Fruit fly (Drosophila melanogaster) whole organism, embryonic: ENCODE measurements around the gene tsl.
A peak's percentile ranks its signal among the peaks of the same experiment; 100 is the strongest.

Source experiments
- Blimp-1 ChIP-seq: fragments of 200-800 bp; sonication (Bioruptor generic); optimal IDR thresholded peaks from 3 replicates; lab custom pipeline; 2018; ENCODE audit warnings: missing biosample characterization, missing genetic modification characterization, mild to moderate bottlenecking, moderate library complexity, missing genetic modification reagents
- CG10979 ChIP-seq: fragments of 200-800 bp; sonication (Bioruptor generic); optimal IDR thresholded peaks from 2 replicates; lab custom pipeline; 2018; ENCODE audit warnings: missing biosample characterization, mild to moderate bottlenecking, missing genetic modification characterization, moderate library complexity
- CG11695 ChIP-seq: fragments of 200-800 bp; sonication (Bioruptor generic); IDR thresholded peaks from 3 replicates; pipeline ENCODE4 v1.3.6; 2022; ENCODE audit warnings: missing biosample characterization, missing genetic modification characterization
- CG14710 ChIP-seq: fragments of 200-800 bp; sonication (Bioruptor generic); optimal IDR thresholded peaks from 3 replicates; lab custom pipeline; 2019; ENCODE audit warnings: missing biosample characterization, mild to moderate bottlenecking, missing genetic modification characterization, moderate library complexity
- CG15011 ChIP-seq: fragments of 200-800 bp; sonication (Bioruptor generic); optimal IDR thresholded peaks from 3 replicates; lab custom pipeline; 2018; ENCODE audit warnings: missing biosample characterization, mild to moderate bottlenecking, missing genetic modification characterization
- CG17186 ChIP-seq: fragments of 200-800 bp; sonication (Bioruptor generic); optimal IDR thresholded peaks from 3 replicates; lab custom pipeline; 2017; ENCODE audit warnings: missing biosample characterization, missing genetic modification reagents, missing genetic modification characterization
- CG17359 ChIP-seq: fragments of 200-800 bp; sonication (Bioruptor generic); optimal IDR thresholded peaks from 3 replicates; lab custom pipeline; 2018; ENCODE audit warnings: missing biosample characterization, mild to moderate bottlenecking, missing genetic modification characterization, moderate library complexity
- CG18764 ChIP-seq: fragments of 200-800 bp; sonication (Bioruptor generic); optimal IDR thresholded peaks from 3 replicates; lab custom pipeline; 2016; ENCODE audit warnings: missing biosample characterization, missing genetic modification characterization
- CG2678 ChIP-seq: fragments of 200-800 bp; sonication (Bioruptor generic); optimal IDR thresholded peaks from 3 replicates; lab custom pipeline; 2019; ENCODE audit warnings: missing biosample characterization, mild to moderate bottlenecking, missing genetic modification characterization, moderate library complexity
- CG31441 ChIP-seq: fragments of 200-800 bp; sonication (Bioruptor generic); IDR thresholded peaks from 2 replicates; pipeline ENCODE4 v1.3.6; 2022; ENCODE audit warnings: missing biosample characterization, missing genetic modification characterization
- CG32772 ChIP-seq: fragments of 200-800 bp; sonication (Bioruptor generic); IDR thresholded peaks from 2 replicates; pipeline ENCODE4 v1.3.6; 2022; ENCODE audit warnings: missing biosample characterization, missing genetic modification characterization
- CG4404 ChIP-seq: fragments of 200-800 bp; sonication (Bioruptor generic); IDR thresholded peaks from 2 replicates; pipeline ENCODE4 v1.3.6; 2022; ENCODE audit warnings: missing biosample characterization, missing genetic modification characterization
- CG6813 ChIP-seq: fragments of 200-800 bp; sonication (Bioruptor generic); optimal IDR thresholded peaks from 2 replicates; lab custom pipeline; 2017; ENCODE audit warnings: missing biosample characterization, missing genetic modification characterization, mild to moderate bottlenecking, moderate library complexity, missing genetic modification reagents
- CG7271 ChIP-seq: fragments of 200-800 bp; sonication (Bioruptor generic); optimal IDR thresholded peaks from 2 replicates; lab custom pipeline; 2018; ENCODE audit warnings: missing biosample characterization, mild to moderate bottlenecking, missing genetic modification characterization, moderate library complexity
- CG7745 ChIP-seq: fragments of 200-800 bp; sonication (Bioruptor generic); optimal IDR thresholded peaks from 2 replicates; lab custom pipeline; 2018; ENCODE audit warnings: missing biosample characterization, mild to moderate bottlenecking, missing genetic modification characterization, moderate library complexity
- CG7987 ChIP-seq: fragments of 200-800 bp; sonication (Bioruptor generic); optimal IDR thresholded peaks from 2 replicates; lab custom pipeline; 2018; ENCODE audit warnings: missing biosample characterization, mild to moderate bottlenecking, missing genetic modification characterization, moderate library complexity
- CG9727 ChIP-seq: fragments of 200-800 bp; sonication (Bioruptor generic); optimal IDR thresholded peaks from 3 replicates; lab custom pipeline; 2017; ENCODE audit warnings: missing biosample characterization, mild to moderate bottlenecking, missing genetic modification characterization
- D ChIP-seq, 2 experiments: fragments of 200-800 bp in 1 of 2; fragments of >200 bp in 1 of 2; sonication (Bioruptor generic) in 1 of 2; optimal IDR thresholded peaks; 2 replicates in 1 of 2; 3 replicates in 1 of 2; lab custom pipeline; 2017; ENCODE audit warnings: mild to moderate bottlenecking in 1 of 2, missing biosample characterization in 1 of 2, missing genetic modification characterization in 1 of 2, missing genetic modification reagents in 1 of 2
- Dip3 ChIP-seq: fragments of 200-800 bp; sonication (Bioruptor generic); optimal IDR thresholded peaks from 3 replicates; lab custom pipeline; 2016; ENCODE audit warnings: missing biosample characterization, missing genetic modification characterization
- E2f1 ChIP-seq: fragments of 200-800 bp; sonication (Bioruptor generic); IDR thresholded peaks from 2 replicates; pipeline ENCODE4 v1.3.6; 2022; ENCODE audit warnings: missing biosample characterization, missing genetic modification characterization
- Eip74EF ChIP-seq, 2 experiments: fragments of 200-800 bp in 1 of 2; fragments of >200 bp in 1 of 2; sonication (Bioruptor generic) in 1 of 2; optimal IDR thresholded peaks; 2 replicates each; lab custom pipeline; 2017 to 2019; ENCODE audit warnings: missing biosample characterization in 2 of 2, missing genetic modification characterization in 2 of 2, mild to moderate bottlenecking in 1 of 2, moderate library complexity in 1 of 2
- Jarid2 ChIP-seq: fragments of 200-800 bp; sonication (Bioruptor generic); optimal IDR thresholded peaks from 3 replicates; lab custom pipeline; 2017; ENCODE audit warnings: mild to moderate bottlenecking, missing biosample characterization, missing genetic modification reagents, missing genetic modification characterization
- Kr ChIP-seq: fragments of 200-800 bp; sonication (Bioruptor generic); optimal IDR thresholded peaks from 2 replicates; lab custom pipeline; 2017; ENCODE audit warnings: missing biosample characterization, mild to moderate bottlenecking, missing genetic modification characterization
- MTF-1 ChIP-seq: fragments of 200-800 bp; sonication (Bioruptor generic); optimal IDR thresholded peaks from 2 replicates; lab custom pipeline; 2018; ENCODE audit warnings: missing biosample characterization, mild to moderate bottlenecking, missing genetic modification characterization, borderline replicate concordance
- Meics ChIP-seq: fragments of 200-800 bp; sonication (Bioruptor generic); optimal IDR thresholded peaks from 2 replicates; lab custom pipeline; 2017; ENCODE audit warnings: missing biosample characterization, mild to moderate bottlenecking, missing genetic modification characterization
- Mes4 ChIP-seq: fragments of 200-800 bp; sonication (Bioruptor generic); optimal IDR thresholded peaks from 2 replicates; lab custom pipeline; 2016; ENCODE audit warnings: missing biosample characterization, missing genetic modification characterization
- Sin3A ChIP-seq: fragments of >200 bp; optimal IDR thresholded peaks from 2 replicates; lab custom pipeline; 2018
- Spps ChIP-seq: fragments of 200-800 bp; sonication (Bioruptor generic); optimal IDR thresholded peaks from 2 replicates; lab custom pipeline; 2018; ENCODE audit warnings: missing biosample characterization, mild to moderate bottlenecking, missing genetic modification characterization
- Stat92E ChIP-seq, 3 experiments: fragments of >200 bp in 2 of 3; fragments of 200-800 bp in 1 of 3; sonication (Bioruptor generic) in 1 of 3; optimal IDR thresholded peaks; 2 replicates each; lab custom pipeline; 2017 to 2019; ENCODE audit warnings: missing biosample characterization in 3 of 3, missing genetic modification characterization in 3 of 3, mild to moderate bottlenecking in 1 of 3, moderate library complexity in 1 of 3
- Xrp1 ChIP-seq: fragments of 200-800 bp; sonication (Bioruptor generic); IDR thresholded peaks from 2 replicates; pipeline ENCODE4 v1.3.6; 2022; ENCODE audit warnings: missing biosample characterization, missing genetic modification characterization
- ac ChIP-seq: fragments of 200-800 bp; sonication (Bioruptor generic); optimal IDR thresholded peaks from 3 replicates; lab custom pipeline; 2017; ENCODE audit warnings: missing biosample characterization, mild to moderate bottlenecking, missing genetic modification characterization
- bab2 ChIP-seq: fragments of 200-800 bp; sonication (Bioruptor generic); optimal IDR thresholded peaks from 2 replicates; lab custom pipeline; 2016; ENCODE audit warnings: missing biosample characterization, missing genetic modification characterization
- cas ChIP-seq: fragments of 200-800 bp; sonication (Bioruptor generic); IDR thresholded peaks from 2 replicates; pipeline ENCODE4 v1.3.6; 2022; ENCODE audit warnings: missing biosample characterization, missing genetic modification characterization
- dmrt11E ChIP-seq: fragments of 200-800 bp; sonication (Bioruptor generic); optimal IDR thresholded peaks from 3 replicates; lab custom pipeline; 2018; ENCODE audit warnings: missing biosample characterization, mild to moderate bottlenecking, missing genetic modification characterization, moderate library complexity
- en ChIP-seq: fragments of 200-800 bp; sonication (Bioruptor generic); optimal IDR thresholded peaks from 2 replicates; lab custom pipeline; 2016; ENCODE audit warnings: missing biosample characterization, missing genetic modification characterization
- eyg ChIP-seq: fragments of 200-800 bp; sonication (Bioruptor generic); optimal IDR thresholded peaks from 3 replicates; lab custom pipeline; 2016; ENCODE audit warnings: missing biosample characterization, missing genetic modification characterization
- fd102C ChIP-seq: fragments of 200-800 bp; sonication (Bioruptor generic); optimal IDR thresholded peaks from 2 replicates; lab custom pipeline; 2018; ENCODE audit warnings: missing biosample characterization, mild to moderate bottlenecking, missing genetic modification characterization, moderate library complexity
- fd64A ChIP-seq: fragments of 200-800 bp; sonication (Bioruptor generic); optimal IDR thresholded peaks from 3 replicates; lab custom pipeline; 2018; ENCODE audit warnings: missing biosample characterization, mild to moderate bottlenecking, missing genetic modification characterization
- gem ChIP-seq: fragments of 200-800 bp; sonication (Bioruptor generic); optimal IDR thresholded peaks from 2 replicates; lab custom pipeline; 2019; ENCODE audit warnings: missing biosample characterization, mild to moderate bottlenecking, missing genetic modification characterization, moderate library complexity
- h ChIP-seq: fragments of >200 bp; optimal IDR thresholded peaks from 2 replicates; lab custom pipeline; 2017
- kah ChIP-seq: fragments of 200-800 bp; sonication (Bioruptor generic); optimal IDR thresholded peaks from 2 replicates; lab custom pipeline; 2018; ENCODE audit warnings: missing biosample characterization, mild to moderate bottlenecking, missing genetic modification characterization
- nerfin-1 ChIP-seq: fragments of 200-800 bp; sonication (Bioruptor generic); optimal IDR thresholded peaks from 3 replicates; lab custom pipeline; 2019; ENCODE audit warnings: missing biosample characterization, mild to moderate bottlenecking, missing genetic modification characterization, moderate library complexity
- sc ChIP-seq, 3 experiments: fragments of >200 bp in 2 of 3; fragments of 200-800 bp in 1 of 3; sonication (Bioruptor generic) in 1 of 3; optimal IDR thresholded peaks; 2 replicates in 2 of 3; 3 replicates in 1 of 3; lab custom pipeline; 2017; ENCODE audit warnings: mild to moderate bottlenecking in 1 of 3, missing biosample characterization in 1 of 3, missing genetic modification characterization in 1 of 3, missing genetic modification reagents in 1 of 3
- sens ChIP-seq: fragments of 200-800 bp; sonication (Bioruptor generic); peaks from one replicate; lab custom pipeline; 2016; ENCODE audit warnings: missing biosample characterization, missing genetic modification characterization
- sqz ChIP-seq: fragments of 200-800 bp; sonication (Bioruptor generic); optimal IDR thresholded peaks from 3 replicates; lab custom pipeline; 2018; ENCODE audit warnings: missing biosample characterization, mild to moderate bottlenecking, missing genetic modification characterization
- tgo ChIP-seq: fragments of 200-800 bp; sonication (Bioruptor generic); IDR thresholded peaks from 3 replicates; pipeline ENCODE4 v1.3.6; 2022; ENCODE audit warnings: missing biosample characterization, missing genetic modification characterization
- tna ChIP-seq: fragments of 200-800 bp; sonication (Bioruptor generic); IDR thresholded peaks from 2 replicates; pipeline ENCODE4 v1.3.6; 2022; ENCODE audit warnings: missing biosample characterization, missing genetic modification characterization; ENCODE audit not compliant: partially characterized antibody
- trem ChIP-seq: fragments of 200-800 bp; optimal IDR thresholded peaks from 3 replicates; lab custom pipeline; 2019; ENCODE audit warnings: missing biosample characterization, mild to moderate bottlenecking, missing genetic modification characterization, moderate library complexity
- zfh1 ChIP-seq: fragments of 200-800 bp; sonication (Bioruptor generic); IDR thresholded peaks from 3 replicates; pipeline ENCODE4 v1.3.6; 2022; ENCODE audit warnings: missing biosample characterization, missing genetic modification characterization

tsl gene

DNA sequence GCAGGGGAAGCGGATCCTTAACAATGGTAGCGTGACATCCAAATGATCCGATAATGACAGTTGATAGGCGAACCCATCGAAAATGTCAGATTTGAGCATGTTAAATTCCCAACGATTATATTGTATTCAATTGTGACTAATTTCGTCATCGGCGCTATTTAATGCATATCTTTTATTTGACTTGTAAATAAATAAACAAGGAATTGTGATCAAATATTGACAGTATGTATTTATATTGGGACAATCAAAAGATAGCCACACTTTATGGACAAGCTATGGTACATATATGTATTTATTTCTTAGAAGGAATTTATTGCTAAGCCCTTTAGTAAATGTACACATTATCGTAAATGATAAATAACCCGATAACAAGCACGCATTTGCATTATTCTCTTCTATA is 42.8 kb upstream of the tsl start:
- TF ChIP-seq cas (GFP tag; lab: Robert Waterston, UW) = no peak
- peak; percentile 29 for TF ChIP-seq Blimp-1
- TF ChIP-seq CG31441 = peak; percentile 35; the same call in 1 of the 2 replicates
- no peak for TF ChIP-seq sc (optimal IDR thresholded peaks at IDR 0.05; lab: Kevin White, UChicago)
- TF ChIP-seq sc (GFP tag; optimal IDR thresholded peaks at IDR 0.05; lab: Kevin White, UChicago) = no peak
- no peak for TF ChIP-seq E2f1 (GFP tag; lab: Robert Waterston, UW)
- TF ChIP-seq Spps (tag; lab: Kevin White, UChicago) = peak; percentile 47
- peak; percentile 28 for TF ChIP-seq CG15011 (GFP tag; lab: Kevin White, UChicago)
- TF ChIP-seq D (optimal IDR thresholded peaks at IDR 0.05; lab: Kevin White, UChicago) = no peak
- TF ChIP-seq D (GFP tag; optimal IDR thresholded peaks at IDR 0.05; lab: Kevin White, UChicago) = peak; percentile 64
- TF ChIP-seq CG9727 (GFP tag; lab: Kevin White, UChicago) = peak; percentile 56
- peak; percentile 67 for TF ChIP-seq Xrp1 (GFP tag; lab: Robert Waterston, UW)
- TF ChIP-seq nerfin-1 (tag; lab: Kevin White, UChicago) = peak; percentile 7
- TF ChIP-seq fd102C (GFP tag; lab: Kevin White, UChicago) = no peak
- TF ChIP-seq sens = peak; percentile 79
- TF ChIP-seq bab2 (GFP tag; lab: Kevin White, UChicago) = no peak
- peak; percentile 25 for TF ChIP-seq CG7745
- TF ChIP-seq trem (tag; lab: Kevin White, UChicago) = peak; percentile 53
- TF ChIP-seq kah = no peak
- TF ChIP-seq Jarid2 (GFP tag; lab: Kevin White, UChicago) = no peak
- no peak for TF ChIP-seq Mes4 (GFP tag; lab: Kevin White, UChicago)
- peak; percentile 25 for TF ChIP-seq ac (GFP tag; lab: Kevin White, UChicago)
- TF ChIP-seq CG4404 (GFP tag; lab: Robert Waterston, UW) = no peak
- TF ChIP-seq CG7987 (GFP tag; lab: Kevin White, UChicago) = peak; percentile 2
- TF ChIP-seq en (GFP tag; lab: Kevin White, UChicago) = no peak
- peak; percentile 78 for TF ChIP-seq Kr
- peak; percentile 36 for TF ChIP-seq fd64A
- no peak for TF ChIP-seq CG17186 (GFP tag; lab: Kevin White, UChicago)
- TF ChIP-seq zfh1 (GFP tag; lab: Robert Waterston, UW) = 0 out of 3 replicates have a peak, but pooled peaks have one; percentile 28
- peak; percentile 47 for TF ChIP-seq CG2678 (tag; lab: Kevin White, UChicago)
- TF ChIP-seq Stat92E (GFP tag; optimal IDR thresholded peaks at IDR 0.05; lab: Kevin White, UChicago) = no peak
- TF ChIP-seq sqz (GFP tag; lab: Kevin White, UChicago) = peak; percentile 30
- no peak for TF ChIP-seq h (lab: Kevin White, UChicago)
- peak; percentile 26 for TF ChIP-seq CG7271 (tag; lab: Kevin White, UChicago)
- TF ChIP-seq gem (tag; lab: Kevin White, UChicago) = peak; percentile 15
- TF ChIP-seq tgo = no peak
- no peak for TF ChIP-seq CG32772 (GFP tag; lab: Robert Waterston, UW)
- TF ChIP-seq CG14710 (tag; lab: Kevin White, UChicago) = peak; percentile 79
- no peak for TF ChIP-seq Eip74EF (GFP tag; optimal IDR thresholded peaks at IDR 0.05; lab: Kevin White, UChicago)
- TF ChIP-seq CG18764 (GFP tag; lab: Kevin White, UChicago) = peak; percentile 5
- TF ChIP-seq CG10979 (tag; lab: Kevin White, UChicago) = peak; percentile 55
- TF ChIP-seq Meics (GFP tag; lab: Kevin White, UChicago) = no peak
- TF ChIP-seq eyg = no peak
- TF ChIP-seq dmrt11E (tag; lab: Kevin White, UChicago) = peak; percentile 50
- no peak for TF ChIP-seq Dip3
- TF ChIP-seq Sin3A (lab: Kevin White, UChicago) = no peak
- no peak for TF ChIP-seq tna (GFP tag; lab: Robert Waterston, UW)
- peak; percentile 7 for TF ChIP-seq CG17359 (tag; lab: Kevin White, UChicago)
- 0 out of 3 replicates have a peak, but pooled peaks have one; percentile 16 for TF ChIP-seq CG11695 (GFP tag; lab: Robert Waterston, UW)
- peak; percentile 81 for TF ChIP-seq MTF-1 (GFP tag; lab: Kevin White, UChicago)
- peak; percentile 44 for TF ChIP-seq CG6813 (GFP tag; lab: Kevin White, UChicago)
